Fruit fly (Drosophila melanogaster) whole organism, adult: ENCODE results near the gene GatC.

Experiments
- CG12768 ChIP-seq: fragments of 200-800 bp; sonication (Bioruptor generic); optimal IDR thresholded peaks from 2 replicates; lab custom pipeline; 2017; ENCODE audit warnings: missing biosample characterization, missing genetic modification characterization, mild to moderate bottlenecking, moderate library complexity, missing genetic modification reagents
- ovo ChIP-seq: fragments of 200-800 bp; sonication (Bioruptor generic); optimal IDR thresholded peaks from 2 replicates; lab custom pipeline; 2016; ENCODE audit warnings: missing biosample characterization, missing genetic modification characterization
- toe ChIP-seq: fragments of 200-800 bp; sonication (Bioruptor generic); optimal IDR thresholded peaks from 2 replicates; lab custom pipeline; 2016; ENCODE audit warnings: missing biosample characterization, missing genetic modification characterization

DNA sequence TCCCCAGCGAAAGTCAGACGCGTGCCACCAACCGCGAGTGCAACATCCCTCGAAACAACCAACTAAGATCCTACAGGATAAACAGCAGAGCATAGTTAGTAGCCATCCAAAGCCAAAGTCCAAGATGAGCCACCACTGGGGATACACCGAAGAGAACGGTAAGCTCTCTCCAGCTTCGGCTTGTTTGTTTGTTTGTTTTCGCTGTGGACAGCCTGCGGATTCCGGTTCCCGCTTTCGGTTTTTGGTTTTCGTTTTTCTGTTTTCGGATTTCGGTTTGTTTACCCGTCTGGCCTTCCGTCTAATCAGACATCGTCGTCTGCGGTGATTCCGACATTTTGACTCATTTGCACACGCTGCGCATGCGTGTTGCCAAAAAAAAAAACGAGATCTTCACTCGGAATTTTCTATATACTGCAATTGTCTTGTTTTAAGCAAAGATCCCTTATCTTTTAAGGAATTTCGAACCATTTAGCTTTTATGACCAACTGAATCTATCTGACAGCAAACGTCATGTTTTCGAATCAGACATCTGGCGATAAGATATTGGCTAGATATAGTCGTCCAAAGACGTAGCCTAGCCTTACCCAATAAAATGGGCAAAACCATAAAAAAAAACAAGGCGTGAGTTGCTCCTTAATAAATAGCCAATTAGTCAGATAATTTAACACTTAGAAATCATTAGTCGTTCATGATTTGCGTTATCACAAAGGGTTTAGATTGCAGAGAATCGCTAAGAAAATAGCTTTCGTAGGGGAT, 28.9 kb downstream of the GatC start:
- TF ChIP-seq toe (GFP tag; lab: Kevin White, UChicago) (no peak), ovo (GFP tag; lab: Kevin White, UChicago) (no peak), CG12768 (GFP tag; lab: Kevin White, UChicago) (no peak)
